Worm (Caenorhabditis elegans): ENCODE results near the gene T04A11.4.
"Not testable (repeated sequence)": the region's sequence is repeated elsewhere in the genome, so short reads cannot be mapped to it uniquely, and the experiment has no call there.

T04A11.4 gene

DNA sequence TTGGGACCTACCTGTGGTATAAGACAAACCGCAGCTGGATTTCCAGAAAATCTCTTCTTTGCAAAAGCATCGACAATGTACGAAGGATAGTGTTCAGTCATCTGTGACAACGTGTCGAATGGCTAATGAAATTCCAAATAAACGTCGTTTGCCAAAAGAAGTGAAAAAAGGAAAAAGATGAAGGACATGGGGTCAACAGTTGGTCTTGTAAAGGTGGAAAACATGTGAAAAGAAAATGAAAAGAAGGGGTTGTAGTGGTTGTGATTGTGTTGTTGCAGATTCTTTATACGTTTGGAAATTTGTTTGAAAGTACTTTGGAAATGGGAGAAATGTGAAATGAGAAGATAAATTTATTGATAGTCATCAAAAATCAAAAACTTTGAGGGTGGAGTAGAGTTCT is 7.4 kb downstream of the T04A11.4 start, which contains the start of gene T04A11.1:
Gene T04A11.1 (minus strand): TSS at position 101 of the 400 bp plus-strand sequence.
- TF ChIP-seq dao-5, W03F9.2, him-1 (tag; optimal IDR thresholded peaks at IDR 0.05): not testable (repeated sequence)

DNA sequence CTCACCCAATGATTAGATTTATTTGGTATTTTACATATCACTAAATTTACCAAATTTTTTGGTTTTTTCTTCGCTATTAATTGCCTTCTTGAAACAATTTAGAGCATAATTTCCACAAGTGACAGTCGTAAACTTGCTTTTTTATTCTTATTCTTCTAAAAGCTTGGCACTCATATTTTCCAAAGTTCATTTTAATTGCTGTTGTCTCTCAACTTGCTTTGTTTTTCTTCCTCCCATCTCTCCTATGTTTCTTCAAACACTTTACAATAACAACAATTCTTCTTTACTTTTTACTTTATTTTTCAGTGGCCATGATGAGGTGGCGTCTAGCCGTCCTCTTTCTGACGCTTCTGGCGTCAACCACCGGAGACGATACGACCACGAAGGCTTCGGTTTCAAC is 16.0 kb downstream of the T04A11.4 start, which contains the start of gene igdb-2:
Gene igdb-2 (plus strand): TSS at position 301 of the 400 bp plus-strand sequence.
- TF ChIP-seq dao-5 (tag; optimal IDR thresholded peaks at IDR 0.05) (no peak), W03F9.2 (tag; optimal IDR thresholded peaks at IDR 0.05) (no peak), him-1 (tag; optimal IDR thresholded peaks at IDR 0.05) (no peak)

DNA sequence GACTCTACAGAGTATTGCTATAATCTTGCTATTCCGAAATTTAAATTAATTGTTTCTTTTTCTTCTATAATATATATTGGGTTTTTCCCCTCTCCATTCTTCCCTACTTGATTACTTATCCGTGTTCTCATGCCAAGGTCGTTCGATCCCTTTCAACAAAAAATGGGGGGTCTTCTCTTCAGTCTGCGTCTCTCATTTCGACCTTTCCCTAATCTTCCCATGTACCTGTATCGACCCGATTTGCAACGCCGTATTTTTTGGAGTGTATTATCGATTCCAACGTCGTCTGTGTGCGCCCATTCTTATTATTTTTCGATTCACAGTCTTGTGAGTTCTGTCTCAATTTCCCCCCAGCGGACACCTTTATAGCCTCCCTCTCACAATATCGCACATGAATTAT is 16.6 kb downstream of the T04A11.4 start:
- no peak for TF ChIP-seq dao-5 (tag; optimal IDR thresholded peaks at IDR 0.05)
- no peak for TF ChIP-seq him-1 (tag; optimal IDR thresholded peaks at IDR 0.05)
- no peak for TF ChIP-seq W03F9.2 (tag; optimal IDR thresholded peaks at IDR 0.05)

DNA sequence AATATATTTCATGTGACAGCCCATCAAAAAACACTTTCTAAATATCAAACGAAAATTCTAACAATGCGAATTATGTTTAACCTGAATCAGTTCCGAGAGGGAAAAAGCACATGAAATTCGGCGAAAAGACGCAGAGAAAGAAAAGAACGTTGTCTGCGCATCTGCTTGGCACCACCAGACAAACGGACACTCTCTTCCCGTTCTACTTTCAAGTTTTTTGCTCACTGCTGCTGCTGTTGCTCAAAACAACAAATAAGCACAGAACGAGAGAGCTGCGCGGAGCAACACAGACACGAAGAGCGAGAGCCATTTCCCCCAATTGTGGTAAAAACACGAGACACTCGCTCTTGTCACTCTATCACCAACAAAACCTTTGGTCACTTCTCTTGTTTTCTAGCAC is 19.6 kb downstream of the T04A11.4 start:
- TF ChIP-seq him-1 (tag; optimal IDR thresholded peaks at IDR 0.05), result no peak
- no peak for TF ChIP-seq W03F9.2 (tag; optimal IDR thresholded peaks at IDR 0.05)
- TF ChIP-seq dao-5 (tag; optimal IDR thresholded peaks at IDR 0.05), result no peak

DNA sequence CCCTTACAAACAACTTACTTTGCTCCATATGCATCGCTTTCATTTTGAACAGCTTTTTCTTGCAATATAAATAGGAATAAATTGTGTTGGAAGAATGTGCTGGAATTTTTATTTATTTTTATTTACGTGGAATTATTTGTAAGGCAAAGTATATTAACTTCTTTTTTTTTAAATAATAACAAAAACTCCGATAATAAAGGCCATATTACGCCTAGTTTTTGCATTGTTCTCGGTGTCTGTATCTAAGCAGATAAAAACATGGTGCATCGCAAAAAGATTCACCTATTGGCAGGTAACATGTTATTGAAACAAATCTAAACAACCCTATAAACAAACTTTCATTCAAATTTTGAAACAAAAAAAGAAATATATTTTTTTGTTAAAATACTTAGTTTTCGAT is 21.0 kb downstream of the T04A11.4 start, which contains the start of gene C25G4.8:
Gene C25G4.8 (minus strand): TSS at position 101 of the 400 bp plus-strand sequence.
- TF ChIP-seq dao-5 (tag; optimal IDR thresholded peaks at IDR 0.05), result no peak
- no peak for TF ChIP-seq him-1 (tag; optimal IDR thresholded peaks at IDR 0.05)
- TF ChIP-seq W03F9.2 (tag; optimal IDR thresholded peaks at IDR 0.05), result no peak

DNA sequence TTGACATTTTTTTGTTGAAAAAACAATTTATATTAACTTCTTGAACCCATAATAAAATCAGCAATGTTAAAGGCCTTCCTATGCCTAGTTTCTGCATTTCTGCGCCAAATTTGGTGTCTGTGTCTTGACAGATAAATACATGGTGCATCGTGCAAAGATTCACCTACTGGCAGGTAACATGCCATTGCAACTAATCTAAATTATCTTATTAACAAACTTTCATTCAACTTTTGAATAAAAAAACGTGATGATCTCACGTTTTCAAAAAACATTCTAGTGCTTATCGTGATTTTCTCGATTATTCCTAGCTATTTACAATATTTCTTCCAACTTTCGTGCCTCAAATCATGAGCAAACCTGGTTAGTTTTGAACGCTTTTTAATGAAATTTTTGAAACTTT is 27.8 kb downstream of the T04A11.4 start, which contains the start of gene C25G4.7:
Gene C25G4.7 (plus strand): TSS at position 301 of the 400 bp plus-strand sequence.
- TF ChIP-seq dao-5 (tag; optimal IDR thresholded peaks at IDR 0.05) (no peak), W03F9.2 (tag; optimal IDR thresholded peaks at IDR 0.05) (no peak), him-1 (tag; optimal IDR thresholded peaks at IDR 0.05) (no peak)

DNA sequence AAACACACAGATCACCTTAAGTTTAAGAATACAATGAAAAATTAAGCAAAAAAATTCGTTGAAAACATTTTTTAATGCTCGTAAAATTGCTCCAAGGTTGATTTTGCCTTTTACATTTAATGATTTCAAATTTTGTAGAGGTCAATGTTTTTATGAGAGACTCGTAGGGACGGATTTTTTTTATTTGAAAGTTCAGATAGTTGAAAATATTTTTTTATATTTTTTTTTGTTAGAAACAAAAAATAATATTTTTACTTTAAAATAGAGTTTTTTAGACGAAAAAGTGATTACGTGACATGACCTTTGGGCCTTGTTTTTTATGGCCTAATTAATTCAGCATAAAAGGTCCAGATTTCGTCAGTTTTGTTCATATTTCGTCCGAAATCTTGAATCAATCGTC is 29.6 kb downstream of the T04A11.4 start, which contains the start of gene smz-1:
Gene smz-1 (plus strand): TSS at position 301 of the 400 bp plus-strand sequence.
- no peak for TF ChIP-seq W03F9.2 (tag; optimal IDR thresholded peaks at IDR 0.05)
- no peak for TF ChIP-seq dao-5 (tag; optimal IDR thresholded peaks at IDR 0.05)
- TF ChIP-seq him-1 (tag; optimal IDR thresholded peaks at IDR 0.05), result no peak

DNA sequence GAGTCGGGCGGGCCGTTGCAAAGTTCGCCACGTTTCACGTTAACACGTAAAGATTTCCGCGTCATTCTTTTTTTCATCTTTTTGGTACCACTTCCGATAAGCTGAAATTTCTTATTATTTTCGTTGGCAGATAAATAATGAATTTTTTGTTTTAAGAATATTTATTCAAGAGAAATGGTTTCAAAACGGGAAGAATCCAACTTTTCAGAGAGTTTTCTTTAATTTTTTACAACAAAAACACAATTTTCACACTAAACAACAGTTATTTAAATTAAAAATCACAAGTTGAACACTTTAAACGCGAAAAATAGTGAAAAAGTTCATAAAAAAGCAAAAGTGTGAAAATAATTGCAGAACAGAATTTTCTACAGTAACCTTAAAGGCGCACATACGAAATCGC is 30.3 kb downstream of the T04A11.4 start, which contains the start of gene spe-44:
Gene spe-44 (minus strand): TSS at position 101 of the 400 bp plus-strand sequence.
- no peak for TF ChIP-seq W03F9.2 (tag; optimal IDR thresholded peaks at IDR 0.05)
- TF ChIP-seq him-1 (tag; optimal IDR thresholded peaks at IDR 0.05), result no peak
- TF ChIP-seq dao-5 (tag; optimal IDR thresholded peaks at IDR 0.05), result no peak

DNA sequence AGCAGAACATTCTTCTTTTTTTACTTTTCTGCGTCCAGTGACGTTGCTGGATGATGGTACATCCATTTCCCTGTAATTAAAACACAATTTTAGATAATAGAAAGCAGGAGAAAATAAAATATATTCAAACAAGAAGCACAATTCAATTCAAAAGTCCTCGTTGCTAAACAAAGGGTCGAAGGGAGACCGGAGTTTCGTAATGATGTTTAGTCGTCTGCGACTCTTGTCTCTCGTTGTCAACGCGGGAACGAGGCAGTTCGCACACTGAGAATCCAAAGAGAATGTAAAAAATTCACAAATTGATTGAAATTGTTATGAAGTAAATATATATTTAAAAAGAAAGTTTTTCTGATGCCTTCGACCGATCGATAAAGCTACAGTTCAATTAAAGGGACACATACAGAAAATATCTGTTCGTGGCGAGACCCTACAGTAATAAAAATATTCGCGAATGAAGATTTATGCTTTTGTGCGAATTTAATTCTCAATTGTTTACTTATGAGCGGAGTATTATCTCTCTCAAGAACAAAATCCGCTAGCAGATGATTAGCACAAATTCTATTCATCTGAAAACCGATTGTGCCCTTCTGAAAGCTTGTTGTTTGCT is 33.1 kb downstream of the T04A11.4 start, which contains the start of gene dpy-26:
Gene dpy-26 (minus strand): TSS at position 111 of the 607 bp plus-strand sequence.
- TF ChIP-seq W03F9.2 (tag; optimal IDR thresholded peaks at IDR 0.05) (peak; percentile 7), dao-5 (tag; optimal IDR thresholded peaks at IDR 0.05) (no peak)

DNA sequence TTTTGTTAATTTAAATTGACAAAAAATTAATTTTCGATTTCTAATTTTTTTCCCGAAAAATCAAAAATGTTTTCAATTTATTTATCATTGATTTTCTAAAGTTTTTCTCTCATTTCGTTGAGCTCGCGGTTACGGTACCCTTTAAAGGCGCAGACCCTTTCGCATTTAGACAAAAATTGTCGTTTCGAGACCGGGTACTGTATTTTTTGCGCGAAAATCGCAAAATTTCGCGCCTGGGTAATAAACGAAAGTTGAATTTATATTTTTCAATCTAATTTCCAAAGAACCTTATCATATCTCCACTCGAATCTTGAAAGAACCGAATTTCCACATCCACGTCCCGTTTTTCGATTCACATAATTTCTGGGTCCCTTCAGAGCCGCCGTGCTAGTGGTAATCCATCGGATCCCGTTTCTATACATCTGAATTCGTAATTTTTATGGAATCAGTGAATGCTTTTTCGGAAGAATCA is 38.9 kb downstream of the T04A11.4 start, which contains the start of gene C25G4.3:
Gene C25G4.3 (minus strand): TSS at position 422 of the 472 bp plus-strand sequence.
- TF ChIP-seq dao-5 (tag; optimal IDR thresholded peaks at IDR 0.05) (no peak), W03F9.2 (tag; optimal IDR thresholded peaks at IDR 0.05) (no peak)

DNA sequence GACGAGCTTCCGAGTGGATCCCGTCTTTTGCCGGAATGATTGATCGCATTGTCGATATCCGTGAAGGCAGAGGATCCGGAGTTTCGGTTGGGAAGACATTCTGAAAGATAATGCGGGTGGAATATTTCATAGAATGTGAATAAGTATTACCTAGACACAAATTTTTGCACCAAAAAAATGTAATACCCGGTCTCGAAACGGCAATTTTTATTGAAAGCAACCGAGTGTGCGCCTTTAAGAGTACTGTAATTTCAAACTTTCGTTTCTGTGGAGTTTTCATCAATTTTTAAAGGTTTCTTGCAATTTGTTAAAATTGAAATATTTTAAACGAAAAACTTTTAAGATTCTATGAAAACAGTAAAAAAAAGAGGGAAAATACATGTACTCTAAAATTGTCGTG is 40.4 kb downstream of the T04A11.4 start, which contains the start of gene C25G4.2:
Gene C25G4.2 (minus strand): TSS at position 100 of the 400 bp plus-strand sequence.
- TF ChIP-seq him-1 (tag; optimal IDR thresholded peaks at IDR 0.05) (no peak), W03F9.2 (tag; optimal IDR thresholded peaks at IDR 0.05) (no peak), dao-5 (tag; optimal IDR thresholded peaks at IDR 0.05) (no peak)

DNA sequence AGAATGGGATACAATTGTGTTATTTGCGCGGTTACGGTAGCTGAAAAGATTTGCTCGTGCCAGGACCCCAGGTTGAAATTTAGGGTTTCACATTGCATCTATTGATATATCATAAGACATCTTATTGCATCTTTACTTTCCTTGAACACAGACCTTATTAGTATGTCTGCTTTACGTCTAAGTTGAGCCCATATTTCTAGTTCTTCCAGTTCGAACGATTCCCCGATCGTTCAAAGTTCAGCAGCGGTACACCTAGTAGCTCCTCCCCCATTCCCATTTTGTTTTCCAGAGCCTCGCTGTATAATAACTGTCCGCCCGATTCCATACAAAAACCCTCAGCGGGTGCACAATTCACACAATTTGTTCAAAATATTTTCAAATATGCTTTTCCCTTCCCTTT is 42.7 kb downstream of the T04A11.4 start, which contains the start of gene C25G4.17:
Gene C25G4.17 (plus strand): TSS at position 301 of the 400 bp plus-strand sequence.
- TF ChIP-seq W03F9.2 (tag; optimal IDR thresholded peaks at IDR 0.05), result no peak
- no peak for TF ChIP-seq dao-5 (tag; optimal IDR thresholded peaks at IDR 0.05)
- no peak for TF ChIP-seq him-1 (tag; optimal IDR thresholded peaks at IDR 0.05)

DNA sequence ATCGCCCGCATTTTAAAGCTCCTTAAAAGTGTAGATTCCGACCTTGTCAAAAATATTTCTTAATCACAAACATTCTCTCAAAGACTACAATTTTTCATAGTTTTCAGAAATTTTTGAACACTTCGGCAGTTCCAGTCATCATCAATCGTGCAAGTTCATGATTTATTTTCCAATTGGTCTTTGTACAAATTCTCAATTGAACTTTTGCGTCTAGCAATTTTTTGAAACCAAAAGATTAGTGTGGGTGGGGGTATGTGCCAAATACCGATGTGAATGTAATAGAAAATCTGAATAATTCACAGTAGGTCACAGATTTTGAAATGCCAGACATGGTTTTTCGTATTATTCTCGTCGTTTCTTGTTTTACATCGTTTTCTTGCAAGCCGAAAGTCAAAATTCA is 46.0 kb downstream of the T04A11.4 start, which contains the start of gene clec-185:
Gene clec-185 (plus strand): TSS at position 301 of the 400 bp plus-strand sequence.
- TF ChIP-seq W03F9.2 (tag; optimal IDR thresholded peaks at IDR 0.05), result no peak
- no peak for TF ChIP-seq dao-5 (tag; optimal IDR thresholded peaks at IDR 0.05)
- no peak for TF ChIP-seq him-1 (tag; optimal IDR thresholded peaks at IDR 0.05)

DNA sequence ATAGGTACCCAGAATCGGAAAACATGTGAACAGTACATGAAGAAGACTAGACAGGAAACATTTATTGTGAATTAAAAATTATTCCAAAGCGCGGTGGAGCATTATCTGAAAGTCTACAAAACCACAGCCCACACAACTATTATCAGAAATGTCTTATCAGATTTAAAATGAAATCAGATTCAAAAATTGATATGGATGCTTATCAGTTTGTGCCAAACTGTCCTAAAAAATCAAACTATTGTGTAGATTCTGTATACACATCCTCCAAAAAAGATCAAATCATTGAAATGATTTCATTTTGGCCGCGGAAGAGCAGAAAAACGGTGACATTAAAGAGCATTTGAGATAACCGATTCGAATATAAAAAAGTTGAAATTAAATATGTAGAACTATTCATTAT is 48.9 kb downstream of the T04A11.4 start, which contains the start of gene irg-4:
Gene irg-4 (plus strand): TSS at position 392 of the 400 bp plus-strand sequence.
- TF ChIP-seq W03F9.2 (tag; optimal IDR thresholded peaks at IDR 0.05) (no peak), dao-5 (tag; optimal IDR thresholded peaks at IDR 0.05) (no peak), him-1 (tag; optimal IDR thresholded peaks at IDR 0.05) (no peak)

Measured in whole organism, L4/young adult.